Worm (Caenorhabditis elegans) whole organism, early embryonic: ENCODE measurements around the gene Y22D7AL.4.

Experiments
- B0310.2 ChIP-seq: sonication (generic microtip); optimal IDR thresholded peaks from 2 replicates; lab custom pipeline; 2016; ENCODE audit warnings: mild to moderate bottlenecking, missing genetic modification characterization, missing compliant biosample characterization
- F13C5.2 ChIP-seq: sonication (generic microtip); optimal IDR thresholded peaks from 2 replicates; lab custom pipeline; 2017; ENCODE audit warnings: mild to moderate bottlenecking, missing genetic modification characterization, inconsistent platforms, missing compliant biosample characterization
- aly-1 ChIP-seq: sonication (generic microtip); optimal IDR thresholded peaks from 2 replicates; lab custom pipeline; 2016; ENCODE audit warnings: missing genetic modification characterization, missing compliant biosample characterization
- ama-1 ChIP-seq: fragments of 150-350 bp; optimal IDR thresholded peaks from 2 replicates; lab custom pipeline; 2014
- ceh-13 ChIP-seq: fragments of 200-800 bp; sonication (Bioruptor generic); optimal IDR thresholded peaks from 2 replicates; lab custom pipeline; 2018; ENCODE audit warnings: mild to moderate bottlenecking, missing genetic modification characterization, missing compliant biosample characterization
- ceh-36 ChIP-seq: sonication (generic microtip); optimal IDR thresholded peaks from 2 replicates; lab custom pipeline; 2016; ENCODE audit warnings: missing genetic modification characterization, inconsistent platforms, missing compliant biosample characterization
- ets-7 ChIP-seq: sonication (generic microtip); optimal IDR thresholded peaks from 2 replicates; lab custom pipeline; 2016; ENCODE audit warnings: missing genotype, missing genetic modification characterization, missing compliant biosample characterization
- flt-1 ChIP-seq: fragments of 200-800 bp; sonication (Bioruptor generic); IDR thresholded peaks from 2 replicates; pipeline ENCODE4 v1.3.6; 2022; ENCODE audit warnings: missing genetic modification characterization, missing compliant biosample characterization
- hmbx-1 ChIP-seq: sonication (generic microtip); optimal IDR thresholded peaks from 2 replicates; lab custom pipeline; 2016; ENCODE audit warnings: mild to moderate bottlenecking, missing genetic modification characterization, missing compliant biosample characterization
- hmg-4 ChIP-seq: fragments of 200-800 bp; sonication (Bioruptor generic); optimal IDR thresholded peaks from 2 replicates; lab custom pipeline; 2018; ENCODE audit warnings: mild to moderate bottlenecking, missing genetic modification characterization, missing compliant biosample characterization
- hnd-1 ChIP-seq: sonication (generic microtip); optimal IDR thresholded peaks from 2 replicates; lab custom pipeline; 2016; ENCODE audit warnings: missing genetic modification characterization, missing compliant biosample characterization
- pes-1 ChIP-seq: fragments of 200-800 bp; sonication (Bioruptor generic); IDR thresholded peaks from 2 replicates; pipeline ENCODE4 v1.3.6; 2022; ENCODE audit warnings: missing genetic modification reagents, missing genetic modification characterization, missing compliant biosample characterization
- scrt-1 ChIP-seq: fragments of 200-800 bp; sonication (Bioruptor generic); IDR thresholded peaks from 2 replicates; pipeline ENCODE4 v1.3.6; 2022; ENCODE audit warnings: missing genetic modification characterization, missing compliant biosample characterization
- sea-1 ChIP-seq: fragments of 200-800 bp; sonication (Bioruptor generic); conservative IDR thresholded peaks from 2 replicates; pipeline ENCODE4 v1.3.6; 2022; ENCODE audit warnings: missing genetic modification characterization, missing compliant biosample characterization
- tbx-11 ChIP-seq: fragments of 200-800 bp; sonication (Bioruptor generic); IDR thresholded peaks from 2 replicates; pipeline ENCODE4 v1.3.6; 2022; ENCODE audit warnings: missing genetic modification characterization, missing compliant biosample characterization
- tbx-37 ChIP-seq: fragments of 200-800 bp; sonication (Bioruptor generic); conservative IDR thresholded peaks from 2 replicates; pipeline ENCODE4 v1.3.6; 2022; ENCODE audit warnings: missing genetic modification reagents, missing genetic modification characterization, missing compliant biosample characterization
- tra-4 ChIP-seq: sonication (generic microtip); optimal IDR thresholded peaks from 2 replicates; lab custom pipeline; 2017; ENCODE audit warnings: missing genetic modification characterization, missing compliant biosample characterization

Y22D7AL.4 gene

DNA sequence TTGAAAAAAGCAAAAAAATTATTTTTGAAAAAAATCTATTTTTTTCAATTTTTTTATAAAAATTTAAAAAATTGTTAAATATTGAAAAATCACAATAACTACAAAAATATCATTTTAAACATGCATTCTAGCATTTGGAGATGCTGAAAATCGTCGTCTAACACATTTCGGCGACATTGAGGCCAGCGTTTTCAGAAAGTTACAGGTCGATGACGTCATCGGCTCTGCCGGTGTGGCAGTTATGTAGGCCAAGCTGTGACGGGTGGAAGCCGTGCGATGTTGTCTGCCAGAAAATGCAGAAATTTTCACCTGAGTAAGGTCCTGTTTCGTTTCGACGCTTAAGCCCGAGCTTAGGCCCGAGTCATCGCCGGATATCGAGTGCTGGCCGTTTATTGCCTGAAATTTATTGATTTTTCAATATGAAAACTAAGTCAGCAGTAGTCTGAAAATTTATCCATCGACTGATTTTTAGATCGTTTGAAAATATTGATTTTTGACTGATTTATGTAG lies 39.4 kb downstream of the Y22D7AL.4 start, which contains the start of gene Y22D7AR.3:
Gene Y22D7AR.3 (minus strand): TSS at position 51 of the 510 bp plus-strand sequence.
- TF ChIP-seq aly-1 (tag; lab: Kevin White, UChicago) = no peak
- no peak for TF ChIP-seq tbx-11 (GFP tag; lab: Robert Waterston, UW)
- TF ChIP-seq ceh-13 (GFP tag; lab: Kevin White, UChicago) = no peak
- no peak for TF ChIP-seq sea-1
- no peak for TF ChIP-seq F13C5.2 (tag; lab: Kevin White, UChicago)
- no peak for TF ChIP-seq pes-1 (GFP tag; lab: Robert Waterston, UW)
- no peak for TF ChIP-seq tra-4 (tag; lab: Kevin White, UChicago)

DNA sequence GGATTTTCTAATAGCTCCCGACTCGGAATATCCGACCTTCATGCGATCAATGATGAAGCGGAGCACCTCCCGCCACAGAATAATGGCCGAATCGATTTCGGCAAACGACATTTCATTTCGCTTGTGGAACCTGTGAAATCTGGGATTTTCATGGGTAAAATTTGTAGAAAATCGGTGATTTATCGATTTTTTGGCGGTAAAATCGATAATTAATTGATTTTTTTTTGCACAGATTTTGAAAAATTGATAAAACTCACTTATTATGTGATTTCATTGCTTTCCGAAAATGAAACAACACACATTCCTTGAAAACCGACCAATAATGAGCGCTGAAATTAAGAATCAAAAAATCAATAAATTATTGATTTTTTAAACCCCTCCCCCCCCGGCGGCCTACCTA lies 40.5 kb downstream of the Y22D7AL.4 start:
- TF ChIP-seq aly-1 (tag; lab: Kevin White, UChicago) = no peak
- no peak for TF ChIP-seq F13C5.2 (tag; lab: Kevin White, UChicago)
- no peak for TF ChIP-seq pes-1 (GFP tag; lab: Robert Waterston, UW)
- TF ChIP-seq ets-7 (tag; lab: Kevin White, UChicago) = no peak
- no peak for TF ChIP-seq hmg-4 (GFP tag; lab: Kevin White, UChicago)
- TF ChIP-seq ceh-36 (tag; lab: Kevin White, UChicago) = no peak
- TF ChIP-seq hnd-1 (tag; lab: Kevin White, UChicago) = no peak

DNA sequence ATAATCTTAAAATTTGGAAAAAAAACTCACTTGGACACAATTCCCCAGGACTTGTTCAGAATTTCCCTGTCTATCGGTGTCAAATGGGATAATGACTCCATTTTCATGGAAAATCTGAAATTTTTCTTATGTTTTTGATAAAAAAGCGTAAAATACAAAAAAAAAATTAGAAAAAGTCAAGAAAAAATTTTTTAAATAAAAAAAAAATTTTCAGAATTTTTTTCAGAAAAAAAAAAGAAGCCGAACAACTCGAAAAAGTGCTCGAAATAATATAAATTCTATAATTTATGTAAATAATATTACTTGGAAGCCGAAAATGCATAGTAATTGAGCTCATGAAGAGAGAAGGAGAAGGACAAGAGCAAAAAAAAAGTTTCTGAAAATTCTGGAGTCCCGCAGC lies 42.1 kb downstream of the Y22D7AL.4 start, which contains the start of gene glb-30:
Gene glb-30 (minus strand): TSS at position 101 of the 400 bp plus-strand sequence.
- no peak for TF ChIP-seq aly-1 (tag; lab: Kevin White, UChicago)
- TF ChIP-seq ets-7 (tag; lab: Kevin White, UChicago) = no peak
- no peak for TF ChIP-seq B0310.2
- no peak for TF ChIP-seq flt-1 (GFP tag; lab: Robert Waterston, UW)
- no peak for TF ChIP-seq hmbx-1
- no peak for TF ChIP-seq tbx-37 (GFP tag; lab: Robert Waterston, UW)
- TF ChIP-seq hmg-4 (GFP tag; lab: Kevin White, UChicago) = no peak
- TF ChIP-seq hnd-1 (tag; lab: Kevin White, UChicago) = no peak
- no peak for TF ChIP-seq ama-1 (lab: Kevin White, UChicago)
- TF ChIP-seq pes-1 (GFP tag; lab: Robert Waterston, UW) = no peak
- TF ChIP-seq F13C5.2 (tag; lab: Kevin White, UChicago) = no peak
- no peak for TF ChIP-seq tbx-11 (GFP tag; lab: Robert Waterston, UW)
- no peak for TF ChIP-seq tra-4 (tag; lab: Kevin White, UChicago)
- no peak for TF ChIP-seq scrt-1 (GFP tag; lab: Robert Waterston, UW)
- TF ChIP-seq ceh-36 (tag; lab: Kevin White, UChicago) = no peak
- TF ChIP-seq ceh-13 (GFP tag; lab: Kevin White, UChicago) = no peak
- TF ChIP-seq sea-1 = no peak

DNA sequence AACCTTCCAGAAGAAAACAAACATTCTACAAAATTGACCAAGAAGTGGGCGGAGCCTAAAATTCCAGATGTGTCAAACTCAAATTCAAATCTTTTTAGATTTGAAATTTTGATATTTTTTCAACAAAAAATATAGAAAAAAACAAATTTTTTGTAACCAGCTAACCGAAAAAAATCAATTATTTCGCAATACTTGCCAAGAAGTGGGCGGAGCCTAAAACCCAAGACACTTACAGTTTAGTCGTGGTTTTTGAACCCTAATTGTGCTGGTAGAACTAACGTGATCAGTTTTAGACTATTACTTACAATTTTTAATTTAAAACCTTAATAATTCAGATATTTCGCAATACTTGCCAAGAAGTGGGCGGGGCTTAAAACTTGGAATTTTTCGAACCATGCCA lies 46.9 kb downstream of the Y22D7AL.4 start:
- TF ChIP-seq ama-1 (lab: Kevin White, UChicago) (no peak), ets-7 (tag; lab: Kevin White, UChicago) (no peak), scrt-1 (GFP tag; lab: Robert Waterston, UW) (no peak), hmg-4 (GFP tag; lab: Kevin White, UChicago) (no peak), ceh-36 (tag; lab: Kevin White, UChicago) (no peak), aly-1 (tag; lab: Kevin White, UChicago) (no peak)

DNA sequence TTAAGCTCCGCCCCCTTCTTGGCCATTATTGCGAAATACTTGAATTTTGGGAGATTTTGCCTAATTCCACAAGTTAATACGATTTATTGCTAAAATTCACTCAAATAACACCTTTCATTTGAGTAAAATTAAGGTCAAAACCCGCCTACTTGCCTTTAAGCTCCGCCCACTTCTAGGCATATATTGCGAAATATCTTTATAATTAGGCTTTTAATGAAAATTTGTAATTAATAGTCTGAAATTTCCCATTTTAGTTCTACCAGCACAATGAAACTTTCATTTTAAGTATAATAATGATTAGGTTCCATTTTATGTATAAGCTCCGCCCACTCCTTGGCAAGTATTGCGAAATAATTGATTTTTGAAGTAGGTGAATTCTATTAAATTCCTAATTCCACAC lies 48.3 kb downstream of the Y22D7AL.4 start:
- TF ChIP-seq B0310.2 (no peak), hmg-4 (GFP tag; lab: Kevin White, UChicago) (no peak), tbx-11 (GFP tag; lab: Robert Waterston, UW) (no peak)

DNA sequence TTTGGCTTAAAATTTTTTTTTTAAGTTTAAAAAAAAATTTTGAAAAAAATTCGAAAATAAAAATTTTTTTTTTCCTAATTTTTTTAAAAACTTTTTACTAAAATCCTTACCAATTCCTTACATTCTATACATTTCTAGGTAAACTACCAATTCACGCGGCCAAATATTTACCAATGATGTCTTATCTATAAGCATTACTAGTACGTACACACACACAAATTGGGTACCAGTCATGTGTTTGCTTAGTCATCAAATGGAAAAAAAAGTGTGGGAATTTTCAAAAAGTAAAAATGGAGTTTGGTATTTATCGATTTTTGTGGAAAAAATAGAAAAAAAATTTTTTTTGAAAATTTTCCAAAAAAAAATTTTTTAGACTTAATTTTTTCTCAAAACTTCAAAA lies 50.2 kb downstream of the Y22D7AL.4 start, which contains the start of gene Y22D7AR.6:
Gene Y22D7AR.6 (minus strand): TSS at position 134 of the 400 bp plus-strand sequence.
- TF ChIP-seq flt-1 (GFP tag; lab: Robert Waterston, UW) = no peak
- no peak for TF ChIP-seq hmg-4 (GFP tag; lab: Kevin White, UChicago)
- TF ChIP-seq hnd-1 (tag; lab: Kevin White, UChicago) = no peak
- no peak for TF ChIP-seq scrt-1 (GFP tag; lab: Robert Waterston, UW)
- no peak for TF ChIP-seq pes-1 (GFP tag; lab: Robert Waterston, UW)
- TF ChIP-seq ceh-36 (tag; lab: Kevin White, UChicago) = no peak
- TF ChIP-seq aly-1 (tag; lab: Kevin White, UChicago) = no peak
- TF ChIP-seq F13C5.2 (tag; lab: Kevin White, UChicago) = no peak
- no peak for TF ChIP-seq tbx-37 (GFP tag; lab: Robert Waterston, UW)
- TF ChIP-seq tbx-11 (GFP tag; lab: Robert Waterston, UW) = no peak
- no peak for TF ChIP-seq sea-1
- no peak for TF ChIP-seq ets-7 (tag; lab: Kevin White, UChicago)
- no peak for TF ChIP-seq ceh-13 (GFP tag; lab: Kevin White, UChicago)
- no peak for TF ChIP-seq B0310.2
- TF ChIP-seq ama-1 (lab: Kevin White, UChicago) = no peak
- no peak for TF ChIP-seq tra-4 (tag; lab: Kevin White, UChicago)
- no peak for TF ChIP-seq hmbx-1

DNA sequence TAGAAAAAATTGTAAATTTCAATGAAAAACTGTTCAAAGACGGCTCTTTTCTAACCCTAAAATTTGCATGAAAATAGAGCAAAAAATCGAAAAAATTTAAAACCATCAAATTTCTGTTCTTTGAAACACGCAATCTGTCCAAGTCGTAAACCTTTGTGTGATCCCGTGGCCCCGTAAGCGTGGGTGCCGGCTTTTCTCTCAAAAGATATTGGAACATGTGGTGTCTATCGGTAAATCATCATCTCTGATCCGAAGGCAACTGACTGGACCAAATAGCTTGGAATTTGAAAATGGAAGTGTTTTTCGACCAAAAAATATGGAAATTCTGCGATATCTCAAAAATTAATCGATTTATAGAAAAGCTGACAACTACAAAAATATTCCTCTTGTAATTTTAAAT lies 52.2 kb downstream of the Y22D7AL.4 start:
- TF ChIP-seq F13C5.2 (tag; lab: Kevin White, UChicago) = no peak
- TF ChIP-seq ceh-36 (tag; lab: Kevin White, UChicago) = no peak
- TF ChIP-seq tbx-11 (GFP tag; lab: Robert Waterston, UW) = no peak
- no peak for TF ChIP-seq hmbx-1
- TF ChIP-seq hmg-4 (GFP tag; lab: Kevin White, UChicago) = no peak
- TF ChIP-seq scrt-1 (GFP tag; lab: Robert Waterston, UW) = no peak
- no peak for TF ChIP-seq pes-1 (GFP tag; lab: Robert Waterston, UW)
- no peak for TF ChIP-seq tra-4 (tag; lab: Kevin White, UChicago)
- no peak for TF ChIP-seq aly-1 (tag; lab: Kevin White, UChicago)
- no peak for TF ChIP-seq tbx-37 (GFP tag; lab: Robert Waterston, UW)
